Worm (Caenorhabditis elegans): ENCODE data around the gene ZC8.6.

The ZC8.6 gene

ce11 chrX:4997548-4998087, at the start of gene ZC8.6:
Gene ZC8.6, minus strand, starts transcription at chrX:4997598.
- TF ChIP-seq pqm-1 (tag; optimal IDR thresholded peaks at IDR 0.05) (peak; percentile 70), nfya-1 (tag; optimal IDR thresholded peaks at IDR 0.05; ENCODE audit: insufficient read depth) (no peak), fkh-2 (tag; optimal IDR thresholded peaks at IDR 0.05) (no peak), nhr-23 (tag; optimal IDR thresholded peaks at IDR 0.05) (no peak), lin-39 (tag; optimal IDR thresholded peaks at IDR 0.05) (peak; percentile 72), aly-2 (tag; optimal IDR thresholded peaks at IDR 0.05) (no peak), jun-1 (tag; optimal IDR thresholded peaks at IDR 0.05) (no peak), elt-2 (tag; optimal IDR thresholded peaks at IDR 0.05) (peak; percentile 40), elt-3 (tag; optimal IDR thresholded peaks at IDR 0.05) (no peak), hmg-11 (tag; optimal IDR thresholded peaks at IDR 0.05) (peak; percentile 54), pha-4 (tag; optimal IDR thresholded peaks at IDR 0.05) (peak; percentile 49), elt-1 (tag; optimal IDR thresholded peaks at IDR 0.05) (no peak), nhr-77 (tag; optimal IDR thresholded peaks at IDR 0.05) (no peak), unc-62 (GFP tag; optimal IDR thresholded peaks at IDR 0.05) (no peak), daf-12 (tag; optimal IDR thresholded peaks at IDR 0.05) (no peak), egl-5 (tag; optimal IDR thresholded peaks at IDR 0.05) (no peak), lin-15B (tag; optimal IDR thresholded peaks at IDR 0.05) (peak; percentile 46), ceh-82 (tag; optimal IDR thresholded peaks at IDR 0.05) (no peak), snpc-4 (tag; optimal IDR thresholded peaks at IDR 0.05) (peak; percentile 8), fos-1 (tag; optimal IDR thresholded peaks at IDR 0.05) (no peak), skn-1 (tag; optimal IDR thresholded peaks at IDR 0.05) (peak; percentile 7), nhr-11 (tag; optimal IDR thresholded peaks at IDR 0.05) (no peak), egl-27 (tag; optimal IDR thresholded peaks at IDR 0.05) (no peak), nhr-12 (tag; optimal IDR thresholded peaks at IDR 0.05) (no peak), sea-2 (GFP tag; optimal IDR thresholded peaks at IDR 0.05) (no peak), R02D3.7 (tag; optimal IDR thresholded peaks at IDR 0.05) (no peak), lsy-12 (tag; optimal IDR thresholded peaks at IDR 0.05) (no peak), tbx-2 (tag; optimal IDR thresholded peaks at IDR 0.05) (no peak), ceh-9 (tag; optimal IDR thresholded peaks at IDR 0.05) (no peak), nhr-25 (tag; optimal IDR thresholded peaks at IDR 0.05) (peak; percentile 38), ztf-4 (tag; optimal IDR thresholded peaks at IDR 0.05) (no peak), eor-1 (tag; optimal IDR thresholded peaks at IDR 0.05) (no peak), ztf-11 (tag; optimal IDR thresholded peaks at IDR 0.05) (no peak), ZK546.5 (tag; optimal IDR thresholded peaks at IDR 0.05) (no peak), nhr-76 (tag; optimal IDR thresholded peaks at IDR 0.05) (no peak), nhr-28 (tag; optimal IDR thresholded peaks at IDR 0.05) (no peak), zag-1 (tag; optimal IDR thresholded peaks at IDR 0.05) (no peak), fkh-10 (GFP tag; optimal IDR thresholded peaks at IDR 0.05) (no peak), ceh-28 (tag; optimal IDR thresholded peaks at IDR 0.05) (peak; percentile 13), nhr-67 (tag; optimal IDR thresholded peaks at IDR 0.05) (no peak)

- TF ChIP-seq mml-1 (tag; optimal IDR thresholded peaks at IDR 0.05) (no peak), nhr-23 (tag; optimal IDR thresholded peaks at IDR 0.05) (peak; percentile 45)
Observed at ce11 chrX:5043887-5044286, 46.5 kb upstream of the ZC8.6 start, which contains the start of gene Y64H9A.2. Gene Y64H9A.2, plus strand, starts transcription at chrX:5043976.

ce11 chrX:5040038-5040437, 42.6 kb upstream of the ZC8.6 start:
- TF ChIP-seq ama-1 (optimal IDR thresholded peaks at IDR 0.05) (no peak), nhr-77 (tag; optimal IDR thresholded peaks at IDR 0.05) (no peak), lin-39 (tag; optimal IDR thresholded peaks at IDR 0.05) (no peak), fkh-2 (tag; optimal IDR thresholded peaks at IDR 0.05) (no peak), nhr-12 (tag; optimal IDR thresholded peaks at IDR 0.05) (no peak), pqm-1 (tag; optimal IDR thresholded peaks at IDR 0.05) (no peak), lin-15B (tag; optimal IDR thresholded peaks at IDR 0.05) (no peak)

Measured in whole organism, L3 larva.